Worm (Caenorhabditis elegans) whole organism, L4 larva: ENCODE results near the gene hsp-25.

Experiments used
- F37D6.2 ChIP-seq: sonication (generic microtip); optimal IDR thresholded peaks from 2 replicates; lab custom pipeline; 2016; ENCODE audit warnings: mild to moderate bottlenecking, missing genetic modification characterization, missing compliant biosample characterization
- F49E8.2 ChIP-seq: sonication (generic microtip); optimal IDR thresholded peaks from 2 replicates; lab custom pipeline; 2016; ENCODE audit warnings: missing compliant biosample characterization, mild to moderate bottlenecking, missing genetic modification characterization, borderline replicate concordance
- R02D3.7 ChIP-seq: fragments of 150-350 bp; sonication (generic microtip); optimal IDR thresholded peaks from 3 replicates; lab custom pipeline; 2014; ENCODE audit warnings: missing biosample characterization, missing genetic modification characterization
- T20F7.1 ChIP-seq: fragments of 200-800 bp; sonication (Bioruptor generic); optimal IDR thresholded peaks from 2 replicates; lab custom pipeline; 2018; ENCODE audit warnings: mild to moderate bottlenecking, missing genetic modification characterization, missing compliant biosample characterization
- Y105C5A.15 ChIP-seq: fragments of 200-800 bp; sonication (Bioruptor generic); IDR thresholded peaks from 2 replicates; pipeline ENCODE4 v1.3.6; 2022; ENCODE audit warnings: missing genetic modification characterization, missing compliant biosample characterization
- Y48G9A.11 ChIP-seq: fragments of 200-800 bp; sonication (Bioruptor generic); IDR thresholded peaks from 2 replicates; pipeline ENCODE4 v1.3.6; 2022; ENCODE audit warnings: missing genetic modification reagents, missing genetic modification characterization, missing compliant biosample characterization
- Y75B8A.6 ChIP-seq: fragments of 200-800 bp; sonication (Bioruptor generic); IDR thresholded peaks from 2 replicates; pipeline ENCODE4 v1.3.6; 2022; ENCODE audit warnings: missing genetic modification reagents, missing genetic modification characterization, missing compliant biosample characterization
- aha-1 ChIP-seq: fragments of 150-350 bp; peaks from one replicate; lab custom pipeline; 2014; ENCODE audit warnings: missing biosample characterization, missing genetic modification characterization
- ceh-20 ChIP-seq: fragments of 200-800 bp; sonication (Bioruptor generic); IDR thresholded peaks from 2 replicates; pipeline ENCODE4 v1.3.6; 2022; ENCODE audit warnings: missing genetic modification reagents, missing genetic modification characterization, missing compliant biosample characterization
- ceh-82 ChIP-seq: sonication (generic microtip); optimal IDR thresholded peaks from 2 replicates; lab custom pipeline; 2017; ENCODE audit warnings: missing biosample characterization, missing genetic modification characterization
- cey-2 ChIP-seq: sonication (generic microtip); optimal IDR thresholded peaks from 3 replicates; lab custom pipeline; 2017; ENCODE audit warnings: missing genetic modification characterization, mild to moderate bottlenecking, missing compliant biosample characterization, antibody characterized with exemption, borderline replicate concordance; ENCODE audit not compliant: insufficient read depth
- ctbp-1 ChIP-seq: fragments of 200-800 bp; sonication (Bioruptor generic); IDR thresholded peaks from 2 replicates; pipeline ENCODE4 v1.3.6; 2022; ENCODE audit warnings: missing genetic modification reagents, missing genetic modification characterization, missing compliant biosample characterization
- daf-16 ChIP-seq, 3 experiments: sonication (generic microtip); optimal IDR thresholded peaks; 2 replicates each; lab custom pipeline; 2016 to 2017; ENCODE audit warnings: missing genetic modification characterization in 3 of 3, missing genetic modification reagents in 3 of 3, mild to moderate bottlenecking in 2 of 3, missing compliant biosample characterization in 2 of 3, missing biosample characterization in 1 of 3, moderate library complexity in 1 of 3
- dmd-6 ChIP-seq: fragments of 200-800 bp; sonication (Bioruptor generic); IDR thresholded peaks from 2 replicates; pipeline ENCODE4 v1.3.6; 2022; ENCODE audit warnings: missing genetic modification reagents, missing genetic modification characterization, missing compliant biosample characterization
- egl-27 ChIP-seq: sonication (generic microtip); optimal IDR thresholded peaks from 3 replicates; lab custom pipeline; 2017; ENCODE audit warnings: missing biosample characterization, missing genetic modification reagents, missing genetic modification characterization
- egl-43 ChIP-seq: fragments of 200-800 bp; sonication (Bioruptor generic); IDR thresholded peaks from 2 replicates; pipeline ENCODE4 v1.3.6; 2022; ENCODE audit warnings: missing genetic modification reagents, missing genetic modification characterization, missing compliant biosample characterization
- fkh-10 ChIP-seq: fragments of 150-350 bp; optimal IDR thresholded peaks from 2 replicates; lab custom pipeline; 2014; ENCODE audit warnings: missing biosample characterization, missing genetic modification reagents, missing genetic modification characterization
- lin-39 ChIP-seq: fragments of 150-350 bp; optimal IDR thresholded peaks from 2 replicates; lab custom pipeline; 2014; ENCODE audit warnings: missing biosample characterization, missing genetic modification reagents, missing genetic modification characterization
- madf-9 ChIP-seq: fragments of 200-800 bp; sonication (Bioruptor generic); conservative IDR thresholded peaks from 2 replicates; pipeline ENCODE4 v1.3.6; 2022; ENCODE audit warnings: missing genetic modification reagents, missing genetic modification characterization, missing compliant biosample characterization
- mdl-1 ChIP-seq, 2 experiments: fragments of 150-350 bp in 1 of 2; sonication (generic microtip) in 1 of 2; optimal IDR thresholded peaks; 2 replicates each; lab custom pipeline; 2014 to 2017; ENCODE audit warnings: missing biosample characterization in 2 of 2, missing genetic modification characterization in 2 of 2
- mdt-29 ChIP-seq: fragments of 200-800 bp; sonication (Bioruptor generic); IDR thresholded peaks from 2 replicates; pipeline ENCODE4 v1.3.6; 2022; ENCODE audit warnings: missing genetic modification reagents, missing genetic modification characterization, missing compliant biosample characterization
- mxl-2 ChIP-seq: fragments of 200-800 bp; sonication (Bioruptor generic); conservative IDR thresholded peaks from 2 replicates; pipeline ENCODE4 v1.3.6; 2022; ENCODE audit warnings: missing genetic modification reagents, missing genetic modification characterization, missing compliant biosample characterization
- mxl-3 ChIP-seq: fragments of 200-800 bp; sonication (Bioruptor generic); optimal IDR thresholded peaks from 2 replicates; lab custom pipeline; 2018; ENCODE audit warnings: mild to moderate bottlenecking, missing genetic modification characterization, missing compliant biosample characterization
- nhr-28 ChIP-seq: fragments of 150-350 bp; optimal IDR thresholded peaks from 2 replicates; lab custom pipeline; 2014; ENCODE audit warnings: missing biosample characterization, missing genetic modification characterization
- nhr-42 ChIP-seq: fragments of 200-800 bp; sonication (Bioruptor generic); IDR thresholded peaks from 2 replicates; pipeline ENCODE4 v1.3.6; 2022; ENCODE audit warnings: missing genetic modification characterization, missing compliant biosample characterization
- nhr-6 ChIP-seq: fragments of 150-350 bp; optimal IDR thresholded peaks from 2 replicates; lab custom pipeline; 2014; ENCODE audit warnings: missing biosample characterization, missing genetic modification characterization
- nhr-76 ChIP-seq: fragments of 150-350 bp; optimal IDR thresholded peaks from 2 replicates; lab custom pipeline; 2014; ENCODE audit warnings: missing biosample characterization, missing genetic modification characterization
- php-3 ChIP-seq: fragments of 200-800 bp; sonication (Bioruptor generic); IDR thresholded peaks from 2 replicates; pipeline ENCODE4 v1.3.6; 2022; ENCODE audit warnings: missing genetic modification reagents, missing genetic modification characterization, missing compliant biosample characterization
- pqm-1 ChIP-seq: sonication (generic microtip); optimal IDR thresholded peaks from 2 replicates; lab custom pipeline; 2017; ENCODE audit warnings: missing biosample characterization, missing genetic modification characterization
- saeg-2 ChIP-seq: fragments of 200-800 bp; sonication (Bioruptor generic); IDR thresholded peaks from 2 replicates; pipeline ENCODE4 v1.3.6; 2022; ENCODE audit warnings: missing genetic modification reagents, missing genetic modification characterization, missing compliant biosample characterization
- set-16 ChIP-seq: fragments of 200-800 bp; sonication (Bioruptor generic); IDR thresholded peaks from 2 replicates; pipeline ENCODE4 v1.3.6; 2022; ENCODE audit warnings: missing genetic modification reagents, missing genetic modification characterization, missing compliant biosample characterization
- snpc-4 ChIP-seq: fragments of 150-350 bp; optimal IDR thresholded peaks from 2 replicates; lab custom pipeline; 2014; ENCODE audit warnings: missing biosample characterization, missing genetic modification characterization
- unc-130 ChIP-seq: sonication (generic microtip); optimal IDR thresholded peaks from 2 replicates; lab custom pipeline; 2016; ENCODE audit warnings: missing genetic modification reagents, missing genetic modification characterization, missing compliant biosample characterization
- unc-62 ChIP-seq, 3 experiments: fragments of 150-350 bp in 1 of 3; sonication (generic microtip); optimal IDR thresholded peaks in 2 of 3; peaks in 1 of 3; 1 replicate in 1 of 3; 2 replicates in 2 of 3; lab custom pipeline; 2014 to 2017; ENCODE audit warnings: missing biosample characterization in 3 of 3, missing genetic modification characterization in 3 of 3, missing genetic modification reagents in 3 of 3, missing genotype in 1 of 3
- zfp-2 ChIP-seq: sonication (generic microtip); optimal IDR thresholded peaks from 2 replicates; lab custom pipeline; 2016; ENCODE audit warnings: mild to moderate bottlenecking, missing genetic modification characterization, missing compliant biosample characterization
- zfp-3 ChIP-seq: fragments of 200-800 bp; sonication (Bioruptor generic); conservative IDR thresholded peaks from 2 replicates; pipeline ENCODE4 v1.3.6; 2022; ENCODE audit warnings: missing genetic modification reagents, missing genetic modification characterization, missing compliant biosample characterization
- zip-11 ChIP-seq: fragments of 200-800 bp; sonication (Bioruptor generic); IDR thresholded peaks from 2 replicates; pipeline ENCODE4 v1.3.6; 2022; ENCODE audit warnings: missing genetic modification characterization, missing compliant biosample characterization

hsp-25 gene

ce11 chrX:6002479-6002878 is 37.0 kb downstream of the hsp-25 start:
- TF ChIP-seq lin-39 (tag; lab: Kevin White, UChicago) = no peak
- no peak for TF ChIP-seq F49E8.2 (tag; lab: Kevin White, UChicago)
- TF ChIP-seq R02D3.7 (tag; lab: Kevin White, UChicago) = no peak
- no peak for TF ChIP-seq cey-2 (tag; lab: Kevin White, UChicago)
- TF ChIP-seq unc-62 (GFP tag; optimal IDR thresholded peaks at IDR 0.05 in 1 of 2; lab: Kevin White, UChicago) = peak in 1 of 2 experiments; percentile 91
- no peak for TF ChIP-seq unc-62 (tag; optimal IDR thresholded peaks at IDR 0.05; lab: Kevin White, UChicago)
- no peak for TF ChIP-seq Y48G9A.11 (GFP tag; lab: Robert Waterston, UW)
- TF ChIP-seq zip-11 (GFP tag; lab: Robert Waterston, UW) = no peak

ce11 chrX:6001432-6001831 is 38.0 kb downstream of the hsp-25 start, which contains the start of gene F22F4.4:
Gene F22F4.4, minus strand, starts transcription at chrX:6001532.
- peak in 1 of 2 experiments; percentile 21 for TF ChIP-seq unc-62 (GFP tag; optimal IDR thresholded peaks at IDR 0.05 in 1 of 2; lab: Kevin White, UChicago)
- no peak for TF ChIP-seq unc-62 (tag; optimal IDR thresholded peaks at IDR 0.05; lab: Kevin White, UChicago)
- no peak for TF ChIP-seq nhr-28 (tag; lab: Kevin White, UChicago)

- TF ChIP-seq unc-130 (GFP tag; lab: Kevin White, UChicago) (no peak), zfp-3 (no peak), snpc-4 (no peak), aha-1 (tag; lab: Kevin White, UChicago) (peak; percentile 81), madf-9 (no peak), unc-62 (GFP tag; optimal IDR thresholded peaks at IDR 0.05 in 1 of 2; lab: Kevin White, UChicago) (peak in 1 of 2 experiments; percentile 83), unc-62 (tag; optimal IDR thresholded peaks at IDR 0.05; lab: Kevin White, UChicago) (no peak), nhr-28 (tag; lab: Kevin White, UChicago) (no peak)
Observed at ce11 chrX:5999103-5999554, 40.3 kb downstream of the hsp-25 start, which contains the start of gene F22F4.9. Gene F22F4.9, minus strand, starts transcription at chrX:5999504.

ce11 chrX:5995613-5996206 is 43.7 kb downstream of the hsp-25 start, which contains the start of gene inx-3:
Gene inx-3, plus strand, starts transcription at chrX:5996156.
- no peak for TF ChIP-seq nhr-6 (tag; lab: Kevin White, UChicago)
- TF ChIP-seq F49E8.2 (tag; lab: Kevin White, UChicago) = no peak
- 0 out of 2 replicates have a peak, but pooled peaks have one; percentile 33 for TF ChIP-seq egl-43 (GFP tag; lab: Robert Waterston, UW)
- peak; percentile 62; the same call in 1 of the 2 replicates for TF ChIP-seq set-16
- TF ChIP-seq aha-1 (tag; lab: Kevin White, UChicago) = peak; percentile 25

- TF ChIP-seq ceh-82 (no peak), Y75B8A.6 (no peak), php-3 (GFP tag; lab: Robert Waterston, UW) (no peak), dmd-6 (GFP tag; lab: Robert Waterston, UW) (no peak), T20F7.1 (GFP tag; lab: Kevin White, UChicago) (no peak), pqm-1 (tag; lab: Kevin White, UChicago) (no peak), nhr-6 (tag; lab: Kevin White, UChicago) (no peak), zfp-2 (tag; lab: Kevin White, UChicago) (no peak), zfp-3 (no peak), nhr-42 (GFP tag; lab: Robert Waterston, UW) (no peak)
Observed at ce11 chrX:5994004-5994403, 45.4 kb downstream of the hsp-25 start.

ce11 chrX:5992770-5993169 is 46.7 kb downstream of the hsp-25 start, which contains the start of gene F22F4.5:
Gene F22F4.5, minus strand, starts transcription at chrX:5992870.
- TF ChIP-seq nhr-6 (tag; lab: Kevin White, UChicago) = no peak
- no peak for TF ChIP-seq daf-16 (GFP tag; optimal IDR thresholded peaks at IDR 0.05; lab: Kevin White, UChicago)
- TF ChIP-seq daf-16 (tag; optimal IDR thresholded peaks at IDR 0.05; lab: Kevin White, UChicago) = no peak
- no peak for TF ChIP-seq mdl-1 (tag; optimal IDR thresholded peaks at IDR 0.05; lab: Kevin White, UChicago)
- TF ChIP-seq F37D6.2 (tag; lab: Kevin White, UChicago) = no peak
- TF ChIP-seq mxl-2 (GFP tag; lab: Robert Waterston, UW) = no peak
- no peak for TF ChIP-seq ceh-82
- no peak for TF ChIP-seq mxl-3 (GFP tag; lab: Kevin White, UChicago)
- TF ChIP-seq egl-27 (tag; lab: Kevin White, UChicago) = no peak
- no peak for TF ChIP-seq cey-2 (tag; lab: Kevin White, UChicago)
- no peak for TF ChIP-seq fkh-10
- no peak for TF ChIP-seq ctbp-1
- TF ChIP-seq saeg-2 (GFP tag; lab: Robert Waterston, UW) = no peak
- no peak for TF ChIP-seq mdt-29 (GFP tag; lab: Robert Waterston, UW)
- no peak for TF ChIP-seq ceh-20 (GFP tag; lab: Robert Waterston, UW)
- no peak for TF ChIP-seq nhr-76 (tag; lab: Kevin White, UChicago)
- TF ChIP-seq Y105C5A.15 (GFP tag; lab: Robert Waterston, UW) = no peak
- no peak for TF ChIP-seq madf-9
- no peak for TF ChIP-seq dmd-6 (GFP tag; lab: Robert Waterston, UW)
- TF ChIP-seq php-3 (GFP tag; lab: Robert Waterston, UW) = no peak
